Worm (Caenorhabditis elegans) whole organism, late embryonic: ENCODE measurements around the gene Y105C5B.11.
A peak's percentile ranks its signal among the peaks of the same experiment; 100 is the strongest.

Experiments used
- C08G9.2 ChIP-seq: sonication (generic microtip); optimal IDR thresholded peaks from 2 replicates; lab custom pipeline; 2016; ENCODE audit warnings: mild to moderate bottlenecking, missing genetic modification characterization, moderate library complexity, missing compliant biosample characterization
- T23F11.4 ChIP-seq: fragments of 200-800 bp; sonication (Bioruptor generic); optimal IDR thresholded peaks from 2 replicates; lab custom pipeline; 2018; ENCODE audit warnings: mild to moderate bottlenecking, missing genetic modification characterization, missing compliant biosample characterization
- ahr-1 ChIP-seq: sonication (generic microtip); optimal IDR thresholded peaks from 2 replicates; lab custom pipeline; 2016; ENCODE audit warnings: missing genetic modification characterization, missing compliant biosample characterization
- ceh-18 ChIP-seq: sonication (generic microtip); optimal IDR thresholded peaks from 2 replicates; lab custom pipeline; 2016; ENCODE audit warnings: missing genetic modification characterization, missing compliant biosample characterization
- ceh-22 ChIP-seq: sonication (generic microtip); optimal IDR thresholded peaks from 2 replicates; lab custom pipeline; 2017; ENCODE audit warnings: missing biosample characterization, missing genetic modification characterization
- ceh-31 ChIP-seq: sonication (generic microtip); optimal IDR thresholded peaks from 2 replicates; lab custom pipeline; 2016; ENCODE audit warnings: missing genetic modification characterization, missing compliant biosample characterization
- ceh-34 ChIP-seq: sonication (generic microtip); optimal IDR thresholded peaks from 2 replicates; lab custom pipeline; 2016; ENCODE audit warnings: mild to moderate bottlenecking, missing genetic modification characterization, missing compliant biosample characterization
- ceh-45 ChIP-seq: fragments of 200-800 bp; sonication (Bioruptor generic); IDR thresholded peaks from 2 replicates; pipeline ENCODE4 v1.3.6; 2022; ENCODE audit warnings: missing genetic modification reagents, missing genetic modification characterization, missing compliant biosample characterization
- ceh-6 ChIP-seq: fragments of 200-800 bp; sonication (Bioruptor generic); optimal IDR thresholded peaks from 2 replicates; lab custom pipeline; 2018; ENCODE audit warnings: mild to moderate bottlenecking, missing genetic modification characterization, missing compliant biosample characterization
- ceh-9 ChIP-seq: sonication (generic microtip); optimal IDR thresholded peaks from 2 replicates; lab custom pipeline; 2016; ENCODE audit warnings: mild to moderate bottlenecking, missing genetic modification characterization, inconsistent platforms, missing compliant biosample characterization
- dmd-4 ChIP-seq: sonication (generic microtip); optimal IDR thresholded peaks from 2 replicates; lab custom pipeline; 2016; ENCODE audit warnings: borderline replicate concordance, missing genetic modification characterization, missing compliant biosample characterization
- dve-1 ChIP-seq: sonication (generic microtip); optimal IDR thresholded peaks from 2 replicates; lab custom pipeline; 2017; ENCODE audit warnings: antibody characterized with exemption, mild to moderate bottlenecking, missing genetic modification characterization, missing compliant biosample characterization
- elt-2 ChIP-seq: sonication (generic microtip); optimal IDR thresholded peaks from 2 replicates; lab custom pipeline; 2016; ENCODE audit warnings: missing genetic modification reagents, missing genetic modification characterization, missing compliant biosample characterization
- fkh-10 ChIP-seq: fragments of 150-350 bp; optimal IDR thresholded peaks from 2 replicates; lab custom pipeline; 2014; ENCODE audit warnings: missing biosample characterization, missing genetic modification reagents, missing genetic modification characterization
- fkh-6 ChIP-seq: sonication (generic microtip); optimal IDR thresholded peaks from 2 replicates; lab custom pipeline; 2016; ENCODE audit warnings: missing genetic modification characterization, missing compliant biosample characterization
- hlh-15 ChIP-seq: sonication (generic microtip); optimal IDR thresholded peaks from 2 replicates; lab custom pipeline; 2016; ENCODE audit warnings: missing genetic modification characterization, missing compliant biosample characterization
- hlh-30 ChIP-seq: sonication (generic microtip); optimal IDR thresholded peaks from 2 replicates; lab custom pipeline; 2017; ENCODE audit warnings: antibody characterized with exemption, missing genetic modification characterization, missing compliant biosample characterization; ENCODE audit not compliant: insufficient read depth
- hlh-6 ChIP-seq: sonication (generic microtip); optimal IDR thresholded peaks from 2 replicates; lab custom pipeline; 2016; ENCODE audit warnings: missing genotype, missing genetic modification characterization, missing compliant biosample characterization
- lin-11 ChIP-seq: fragments of 200-800 bp; sonication (Bioruptor generic); optimal IDR thresholded peaks from 2 replicates; lab custom pipeline; 2018; ENCODE audit warnings: mild to moderate bottlenecking, missing genetic modification characterization, missing compliant biosample characterization
- madf-2 ChIP-seq: sonication (generic microtip); optimal IDR thresholded peaks from 2 replicates; lab custom pipeline; 2017; ENCODE audit warnings: missing genetic modification characterization, missing compliant biosample characterization
- mec-3 ChIP-seq: sonication (generic microtip); optimal IDR thresholded peaks from 2 replicates; lab custom pipeline; 2016; ENCODE audit warnings: borderline replicate concordance, missing genetic modification characterization, missing compliant biosample characterization
- nfya-1 ChIP-seq: sonication (generic microtip); optimal IDR thresholded peaks from 2 replicates; lab custom pipeline; 2017; ENCODE audit warnings: missing genetic modification characterization, mild to moderate bottlenecking, missing compliant biosample characterization, antibody characterized with exemption, moderate library complexity
- nhr-11 ChIP-seq: fragments of 150-350 bp; optimal IDR thresholded peaks from 2 replicates; lab custom pipeline; 2014; ENCODE audit warnings: missing biosample characterization, missing genetic modification characterization
- nhr-232 ChIP-seq: sonication (generic microtip); optimal IDR thresholded peaks from 2 replicates; lab custom pipeline; 2016; ENCODE audit warnings: missing genetic modification characterization, missing compliant biosample characterization
- pax-1 ChIP-seq: fragments of 150-350 bp; optimal IDR thresholded peaks from 2 replicates; lab custom pipeline; 2014; ENCODE audit warnings: missing biosample characterization, missing genetic modification characterization
- pha-2 ChIP-seq: sonication (generic microtip); optimal IDR thresholded peaks from 2 replicates; lab custom pipeline; 2017; ENCODE audit warnings: mild to moderate bottlenecking, missing genetic modification characterization, missing compliant biosample characterization
- pha-4 ChIP-seq: fragments of 150-350 bp; optimal IDR thresholded peaks from 2 replicates; lab custom pipeline; 2018; ENCODE audit warnings: missing biosample characterization, missing genetic modification reagents, missing genetic modification characterization
- pros-1 ChIP-seq: fragments of 150-350 bp; optimal IDR thresholded peaks from 2 replicates; lab custom pipeline; 2014; ENCODE audit warnings: missing biosample characterization, missing genetic modification reagents, missing genetic modification characterization
- sdc-2 ChIP-seq: sonication (generic microtip); optimal IDR thresholded peaks from 2 replicates; lab custom pipeline; 2016; ENCODE audit warnings: missing genotype, missing genetic modification characterization, missing compliant biosample characterization
- sox-2 ChIP-seq: fragments of 200-800 bp; sonication (Bioruptor generic); IDR thresholded peaks from 2 replicates; pipeline ENCODE4 v1.3.6; 2022; ENCODE audit warnings: missing genetic modification reagents, missing genetic modification characterization, missing compliant biosample characterization
- tbx-7 ChIP-seq: sonication (generic microtip); optimal IDR thresholded peaks from 2 replicates; lab custom pipeline; 2016; ENCODE audit warnings: missing genotype, missing genetic modification characterization, missing compliant biosample characterization
- ttx-3 ChIP-seq: sonication (generic microtip); optimal IDR thresholded peaks from 2 replicates; lab custom pipeline; 2016; ENCODE audit warnings: missing genetic modification reagents, missing genetic modification characterization, missing compliant biosample characterization
- unc-55 ChIP-seq: sonication (generic microtip); optimal IDR thresholded peaks from 2 replicates; lab custom pipeline; 2017; ENCODE audit warnings: missing biosample characterization, missing genetic modification reagents, missing genetic modification characterization
- ztf-16 ChIP-seq: sonication (generic microtip); optimal IDR thresholded peaks from 2 replicates; lab custom pipeline; 2017; ENCODE audit warnings: missing genetic modification characterization, missing compliant biosample characterization

The Y105C5B.11 gene

DNA sequence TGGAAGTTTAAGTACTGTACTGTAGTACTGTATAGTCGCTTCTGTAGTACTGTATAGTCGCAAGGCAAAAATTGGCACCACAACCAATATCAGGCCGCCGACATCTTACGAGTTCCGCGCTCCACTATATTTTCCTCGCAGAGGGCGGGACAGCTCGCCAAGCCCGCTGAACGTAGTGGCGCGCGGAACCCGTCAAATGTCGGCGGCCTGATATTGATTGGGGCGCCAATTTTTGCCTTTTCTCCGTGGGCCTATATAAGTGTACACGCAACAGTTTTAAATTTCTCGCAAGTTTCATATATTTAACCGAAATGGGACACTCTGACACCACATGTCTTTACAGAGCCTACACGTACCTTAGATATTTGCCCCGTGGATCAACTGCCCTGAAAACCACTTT lies 8.7 kb upstream of the Y105C5B.11 start:
- no peak for TF ChIP-seq nfya-1 (tag; lab: Kevin White, UChicago)
- no peak for TF ChIP-seq pha-2 (tag; lab: Kevin White, UChicago)

ce11 chrIV:15946507-15946906 lies 5.2 kb upstream of the Y105C5B.11 start, which contains the start of gene skr-10:
TSS of gene skr-10 (plus strand) at chrIV:15946807.
- no peak for TF ChIP-seq nhr-232 (tag; lab: Kevin White, UChicago)
- TF ChIP-seq ceh-22 (tag; lab: Kevin White, UChicago) = no peak
- no peak for TF ChIP-seq ztf-16 (tag; lab: Kevin White, UChicago)
- no peak for TF ChIP-seq hlh-6 (tag; lab: Kevin White, UChicago)
- TF ChIP-seq sox-2 (GFP tag; lab: Robert Waterston, UW) = no peak
- no peak for TF ChIP-seq dmd-4 (tag; lab: Kevin White, UChicago)
- no peak for TF ChIP-seq ahr-1 (tag; lab: Kevin White, UChicago)
- no peak for TF ChIP-seq elt-2 (tag; lab: Kevin White, UChicago)
- no peak for TF ChIP-seq ceh-6 (GFP tag; lab: Kevin White, UChicago)
- no peak for TF ChIP-seq lin-11
- no peak for TF ChIP-seq fkh-10
- no peak for TF ChIP-seq ceh-34 (tag; lab: Kevin White, UChicago)

ce11 chrIV:15940811-15941210 lies 492 bp downstream of the Y105C5B.11 start:
- TF ChIP-seq ceh-31 (tag; lab: Kevin White, UChicago) (no peak), nhr-11 (tag; lab: Kevin White, UChicago) (no peak), elt-2 (tag; lab: Kevin White, UChicago) (no peak), fkh-10 (no peak), unc-55 (GFP tag; lab: Kevin White, UChicago) (no peak), hlh-30 (tag; lab: Kevin White, UChicago) (no peak), pax-1 (tag; lab: Kevin White, UChicago) (no peak), dve-1 (tag; lab: Kevin White, UChicago) (no peak), pros-1 (tag; lab: Kevin White, UChicago) (no peak), tbx-7 (tag; lab: Kevin White, UChicago) (no peak)

ce11 chrIV:15938471-15938870 lies 2.8 kb downstream of the Y105C5B.11 start:
- TF ChIP-seq sdc-2 (tag; lab: Kevin White, UChicago) (peak; percentile 35), C08G9.2 (peak; percentile 16), hlh-15 (tag; lab: Kevin White, UChicago) (no peak), mec-3 (tag; lab: Kevin White, UChicago) (no peak), hlh-6 (tag; lab: Kevin White, UChicago) (peak; percentile 23)

DNA sequence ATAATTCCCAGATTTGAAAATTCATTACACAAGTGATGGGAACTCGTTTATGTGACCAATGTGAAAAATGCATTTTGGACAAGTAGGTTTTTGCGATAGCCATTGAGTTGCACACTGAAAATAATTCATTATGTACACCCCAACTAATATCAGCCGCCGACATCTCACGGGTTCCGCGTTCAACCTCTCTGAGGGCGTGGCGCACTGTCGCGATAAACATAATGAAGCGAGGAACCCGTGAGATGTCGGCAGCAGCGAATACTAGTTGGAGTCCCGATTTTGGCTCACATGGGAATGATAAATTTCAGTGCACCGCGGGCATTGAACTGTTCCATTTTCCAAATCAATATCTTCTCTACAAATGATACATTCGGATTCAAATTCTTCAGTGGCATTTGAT lies 4.2 kb downstream of the Y105C5B.11 start:
- TF ChIP-seq pha-4 (tag; lab: Kevin White, UChicago) = no peak
- TF ChIP-seq ceh-9 (tag; lab: Kevin White, UChicago) = no peak
- TF ChIP-seq ceh-31 (tag; lab: Kevin White, UChicago) = no peak
- TF ChIP-seq ttx-3 (tag; lab: Kevin White, UChicago) = no peak
- TF ChIP-seq nfya-1 (tag; lab: Kevin White, UChicago) = no peak
- TF ChIP-seq dve-1 (tag; lab: Kevin White, UChicago) = no peak

- TF ChIP-seq sox-2 (GFP tag; lab: Robert Waterston, UW) (no peak), nhr-232 (tag; lab: Kevin White, UChicago) (no peak), madf-2 (no peak), T23F11.4 (GFP tag; lab: Kevin White, UChicago) (no peak), ceh-31 (tag; lab: Kevin White, UChicago) (no peak), ceh-18 (tag; lab: Kevin White, UChicago) (no peak), ceh-45 (GFP tag; lab: Robert Waterston, UW) (no peak), dve-1 (tag; lab: Kevin White, UChicago) (no peak), fkh-6 (tag; lab: Kevin White, UChicago) (no peak), nfya-1 (tag; lab: Kevin White, UChicago) (no peak), C08G9.2 (no peak)
These were observed 7.5 kb downstream of the Y105C5B.11 start, which contains the start of gene srv-16 for ce11 chrIV:15933814-15934213. TSS of gene srv-16 (minus strand) at chrIV:15933914.
